Fruit fly (Drosophila melanogaster) whole organism, embryonic: ENCODE results near the gene Pvf2.

Experiments used
- Atf-2 ChIP-seq: fragments of 200-800 bp; sonication (Bioruptor generic); optimal IDR thresholded peaks from 2 replicates; lab custom pipeline; 2016; ENCODE audit warnings: missing biosample characterization, missing genetic modification characterization
- CG10543 ChIP-seq: fragments of 200-800 bp; sonication (Bioruptor generic); optimal IDR thresholded peaks from 3 replicates; lab custom pipeline; 2017; ENCODE audit warnings: missing biosample characterization, mild to moderate bottlenecking, missing genetic modification characterization, moderate library complexity
- CG12104 ChIP-seq: fragments of 200-800 bp; sonication (Bioruptor generic); optimal IDR thresholded peaks from 3 replicates; lab custom pipeline; 2016; ENCODE audit warnings: missing biosample characterization, missing genetic modification characterization
- CG13894 ChIP-seq: fragments of 200-800 bp; sonication (Bioruptor generic); optimal IDR thresholded peaks from 3 replicates; lab custom pipeline; 2018; ENCODE audit warnings: missing biosample characterization, mild to moderate bottlenecking, missing genetic modification characterization, moderate library complexity
- CG14441 ChIP-seq: fragments of 200-800 bp; sonication (Bioruptor generic); IDR thresholded peaks from 2 replicates; pipeline ENCODE4 v1.3.6; 2022; ENCODE audit warnings: missing biosample characterization, missing genetic modification characterization
- CG14965 ChIP-seq: fragments of 200-800 bp; sonication (Bioruptor generic); optimal IDR thresholded peaks from 2 replicates; lab custom pipeline; 2016; ENCODE audit warnings: missing biosample characterization, missing genetic modification characterization, borderline replicate concordance
- CG15601 ChIP-seq: fragments of 200-800 bp; sonication (Bioruptor generic); optimal IDR thresholded peaks from 3 replicates; lab custom pipeline; 2019; ENCODE audit warnings: missing biosample characterization, mild to moderate bottlenecking, missing genetic modification characterization, moderate library complexity
- CG17802 ChIP-seq: fragments of 200-800 bp; sonication (Bioruptor generic); optimal IDR thresholded peaks from 2 replicates; lab custom pipeline; 2018; ENCODE audit warnings: missing biosample characterization, mild to moderate bottlenecking, missing genetic modification characterization, moderate library complexity
- CG3065 ChIP-seq: fragments of 200-800 bp; sonication (Bioruptor generic); optimal IDR thresholded peaks from 2 replicates; lab custom pipeline; 2016; ENCODE audit warnings: missing biosample characterization, missing genetic modification characterization
- CG31388 ChIP-seq: fragments of 200-800 bp; sonication (Bioruptor generic); optimal IDR thresholded peaks from 2 replicates; lab custom pipeline; 2016; ENCODE audit warnings: missing biosample characterization, missing genetic modification characterization
- CG3407 ChIP-seq: fragments of 200-800 bp; sonication (Bioruptor generic); optimal IDR thresholded peaks from 2 replicates; lab custom pipeline; 2018; ENCODE audit warnings: missing biosample characterization, mild to moderate bottlenecking, missing genetic modification characterization
- CG4360 ChIP-seq: fragments of 200-800 bp; sonication (Bioruptor generic); IDR thresholded peaks from 2 replicates; pipeline ENCODE4 v1.3.6; 2022; ENCODE audit warnings: missing biosample characterization, missing genetic modification characterization
- CG6175 ChIP-seq: fragments of 200-800 bp; sonication (Bioruptor generic); IDR thresholded peaks from 3 replicates; pipeline ENCODE4 v1.3.6; 2022; ENCODE audit warnings: missing biosample characterization, missing genetic modification characterization
- CG6654 ChIP-seq: fragments of 200-800 bp; sonication (Bioruptor generic); optimal IDR thresholded peaks from 2 replicates; lab custom pipeline; 2017; ENCODE audit warnings: missing biosample characterization, mild to moderate bottlenecking, missing genetic modification characterization
- CG6765 ChIP-seq: fragments of 200-800 bp; sonication (Bioruptor generic); optimal IDR thresholded peaks from 3 replicates; lab custom pipeline; 2017; ENCODE audit warnings: missing biosample characterization, mild to moderate bottlenecking, missing genetic modification characterization
- CG6791 ChIP-seq: fragments of 200-800 bp; sonication (Bioruptor generic); IDR thresholded peaks from 3 replicates; pipeline ENCODE4 v1.3.6; 2022; ENCODE audit warnings: missing biosample characterization, missing genetic modification characterization; ENCODE audit not compliant: partially characterized antibody
- CG7357 ChIP-seq: fragments of 200-800 bp; sonication (Bioruptor generic); IDR thresholded peaks from 3 replicates; pipeline ENCODE4 v1.3.6; 2022; ENCODE audit warnings: missing biosample characterization, missing genetic modification characterization
- CG8281 ChIP-seq: fragments of 200-800 bp; sonication (Bioruptor generic); optimal IDR thresholded peaks from 2 replicates; lab custom pipeline; 2018; ENCODE audit warnings: missing biosample characterization, mild to moderate bottlenecking, missing genetic modification characterization, moderate library complexity
- CHES-1-like ChIP-seq: fragments of 200-800 bp; sonication (Bioruptor generic); optimal IDR thresholded peaks from 2 replicates; lab custom pipeline; 2016; ENCODE audit warnings: missing biosample characterization, missing genetic modification characterization
- CkIIα-i1 ChIP-seq: fragments of 200-800 bp; sonication (Bioruptor generic); IDR thresholded peaks from 2 replicates; pipeline ENCODE4 v1.3.6; 2022; ENCODE audit warnings: missing biosample characterization, missing genetic modification characterization
- CrebB ChIP-seq: fragments of 200-800 bp; sonication (Bioruptor generic); optimal IDR thresholded peaks from 3 replicates; lab custom pipeline; 2018; ENCODE audit warnings: missing biosample characterization, mild to moderate bottlenecking, missing genetic modification characterization
- Gug ChIP-seq: fragments of 200-800 bp; sonication (Bioruptor generic); IDR thresholded peaks from 4 replicates; pipeline ENCODE4 v1.3.6; 2022; ENCODE audit warnings: missing biosample characterization, missing genetic modification characterization
- HmgD ChIP-seq: fragments of 200-800 bp; sonication (Bioruptor generic); optimal IDR thresholded peaks from 3 replicates; lab custom pipeline; 2016; ENCODE audit warnings: missing biosample characterization, missing genetic modification characterization
- Hsf ChIP-seq: fragments of 200-800 bp; sonication (Bioruptor generic); optimal IDR thresholded peaks from 3 replicates; lab custom pipeline; 2016; ENCODE audit warnings: missing biosample characterization, missing genetic modification characterization
- Meics ChIP-seq: fragments of 200-800 bp; sonication (Bioruptor generic); optimal IDR thresholded peaks from 2 replicates; lab custom pipeline; 2017; ENCODE audit warnings: missing biosample characterization, mild to moderate bottlenecking, missing genetic modification characterization
- Nf-YA ChIP-seq: fragments of 200-800 bp; sonication (Bioruptor generic); IDR thresholded peaks from 2 replicates; pipeline ENCODE4 v1.3.6; 2022; ENCODE audit warnings: missing biosample characterization, missing genetic modification characterization
- NfI ChIP-seq: fragments of 200-800 bp; sonication (Bioruptor generic); optimal IDR thresholded peaks from 3 replicates; lab custom pipeline; 2018; ENCODE audit warnings: missing biosample characterization, mild to moderate bottlenecking, missing genetic modification characterization, moderate library complexity
- Oli ChIP-seq: fragments of 200-800 bp; sonication (Bioruptor generic); optimal IDR thresholded peaks from 2 replicates; lab custom pipeline; 2018; ENCODE audit warnings: missing biosample characterization, mild to moderate bottlenecking, missing genetic modification characterization, moderate library complexity
- PHDP ChIP-seq: fragments of 200-800 bp; sonication (Bioruptor generic); optimal IDR thresholded peaks from 3 replicates; lab custom pipeline; 2018; ENCODE audit warnings: missing biosample characterization, mild to moderate bottlenecking, missing genetic modification characterization, moderate library complexity
- Ravus ChIP-seq: fragments of 200-800 bp; sonication (Bioruptor generic); IDR thresholded peaks from 2 replicates; pipeline ENCODE4 v1.3.6; 2022; ENCODE audit warnings: missing biosample characterization, missing genetic modification characterization
- Sox100B ChIP-seq: fragments of 200-800 bp; sonication (Bioruptor generic); optimal IDR thresholded peaks from 3 replicates; lab custom pipeline; 2018; ENCODE audit warnings: missing biosample characterization, mild to moderate bottlenecking, missing genetic modification characterization
- al ChIP-seq: fragments of 200-800 bp; sonication (Bioruptor generic); IDR thresholded peaks from 2 replicates; pipeline ENCODE4 v1.3.6; 2022; ENCODE audit warnings: missing biosample characterization, missing genetic modification characterization
- ara ChIP-seq: fragments of 200-800 bp; sonication (Bioruptor generic); IDR thresholded peaks from 2 replicates; pipeline ENCODE4 v1.3.6; 2022; ENCODE audit warnings: missing biosample characterization, missing genetic modification characterization
- bowl ChIP-seq: fragments of 200-800 bp; sonication (Bioruptor generic); IDR thresholded peaks from 2 replicates; pipeline ENCODE4 v1.3.6; 2022; ENCODE audit warnings: missing biosample characterization, missing genetic modification characterization
- ci ChIP-seq: fragments of 200-800 bp; sonication (Bioruptor generic); IDR thresholded peaks from 3 replicates; pipeline ENCODE4 v1.3.6; 2022; ENCODE audit warnings: missing biosample characterization, missing genetic modification characterization
- crol ChIP-seq: fragments of 200-800 bp; sonication (Bioruptor generic); IDR thresholded peaks from 2 replicates; pipeline ENCODE4 v1.3.6; 2022; ENCODE audit warnings: missing biosample characterization, missing genetic modification characterization
- exex ChIP-seq: fragments of 200-800 bp; sonication (Bioruptor generic); optimal IDR thresholded peaks from 4 replicates; lab custom pipeline; 2018; ENCODE audit warnings: missing biosample characterization, mild to moderate bottlenecking, missing genetic modification characterization, moderate library complexity
- gcm ChIP-seq: fragments of 200-800 bp; sonication (Bioruptor generic); optimal IDR thresholded peaks from 2 replicates; lab custom pipeline; 2019; ENCODE audit warnings: missing biosample characterization, mild to moderate bottlenecking, missing genetic modification characterization, moderate library complexity
- inv ChIP-seq: fragments of 200-800 bp; sonication (Bioruptor generic); IDR thresholded peaks from 2 replicates; pipeline ENCODE4 v1.3.6; 2022; ENCODE audit warnings: missing biosample characterization, missing genetic modification characterization; ENCODE audit not compliant: partially characterized antibody
- knrl ChIP-seq: fragments of 200-800 bp; sonication (Bioruptor generic); IDR thresholded peaks from 3 replicates; pipeline ENCODE4 v1.3.6; 2022; ENCODE audit warnings: missing biosample characterization, missing genetic modification characterization; ENCODE audit not compliant: partially characterized antibody
- lilli ChIP-seq: fragments of 200-800 bp; sonication (Bioruptor generic); optimal IDR thresholded peaks from 3 replicates; lab custom pipeline; 2016; ENCODE audit warnings: missing biosample characterization, missing genetic modification characterization
- mld ChIP-seq: fragments of 200-800 bp; sonication (Bioruptor generic); IDR thresholded peaks from 3 replicates; pipeline ENCODE4 v1.3.6; 2022; ENCODE audit warnings: missing biosample characterization, missing genetic modification characterization; ENCODE audit not compliant: partially characterized antibody
- nerfin-1 ChIP-seq: fragments of 200-800 bp; sonication (Bioruptor generic); optimal IDR thresholded peaks from 3 replicates; lab custom pipeline; 2019; ENCODE audit warnings: missing biosample characterization, mild to moderate bottlenecking, missing genetic modification characterization, moderate library complexity
- pnt ChIP-seq: fragments of 200-800 bp; sonication (Bioruptor generic); optimal IDR thresholded peaks from 3 replicates; lab custom pipeline; 2016; ENCODE audit warnings: missing biosample characterization, missing genetic modification characterization
- pros ChIP-seq: fragments of 200-800 bp; sonication (Bioruptor generic); optimal IDR thresholded peaks from 3 replicates; lab custom pipeline; 2019; ENCODE audit warnings: missing biosample characterization, mild to moderate bottlenecking, missing genetic modification characterization, moderate library complexity
- schlank ChIP-seq: fragments of 200-800 bp; sonication (Bioruptor generic); optimal IDR thresholded peaks from 2 replicates; lab custom pipeline; 2018; ENCODE audit warnings: missing biosample characterization, mild to moderate bottlenecking, missing genetic modification characterization
- so ChIP-seq: fragments of 200-800 bp; sonication (Bioruptor generic); IDR thresholded peaks from 3 replicates; pipeline ENCODE4 v1.3.6; 2022; ENCODE audit warnings: missing biosample characterization, missing genetic modification characterization
- tgo ChIP-seq: fragments of 200-800 bp; sonication (Bioruptor generic); IDR thresholded peaks from 3 replicates; pipeline ENCODE4 v1.3.6; 2022; ENCODE audit warnings: missing biosample characterization, missing genetic modification characterization
- tna ChIP-seq: fragments of 200-800 bp; sonication (Bioruptor generic); IDR thresholded peaks from 2 replicates; pipeline ENCODE4 v1.3.6; 2022; ENCODE audit warnings: missing biosample characterization, missing genetic modification characterization; ENCODE audit not compliant: partially characterized antibody
- unpg ChIP-seq: fragments of 200-800 bp; sonication (Bioruptor generic); optimal IDR thresholded peaks from 3 replicates; lab custom pipeline; 2018; ENCODE audit warnings: missing biosample characterization, mild to moderate bottlenecking, missing genetic modification characterization, moderate library complexity

Pvf2 gene

dm6 chr2L:7123695-7124094 lies 39.3 kb upstream of the Pvf2 start (continued):
- TF ChIP-seq lilli (GFP tag; lab: Kevin White, UChicago) (peak; percentile 72), PHDP (peak; percentile 73), schlank (tag; lab: Kevin White, UChicago) (no peak), Ravus (GFP tag; lab: Robert Waterston, UW) (no peak; the same call in 1 of the 2 replicates), CG6175 (GFP tag; lab: Robert Waterston, UW) (no peak), tgo (peak; percentile 74), Sox100B (peak; percentile 67), CG31388 (GFP tag; lab: Kevin White, UChicago) (peak; percentile 15), CG12104 (GFP tag; lab: Kevin White, UChicago) (peak; percentile 62), CG4360 (peak; percentile 63), inv (GFP tag; lab: Robert Waterston, UW) (no peak), CG6765 (no peak), CHES-1-like (GFP tag; lab: Kevin White, UChicago) (peak; percentile 60), Hsf (peak; percentile 82), CG3065 (GFP tag; lab: Kevin White, UChicago) (peak; percentile 36), so (GFP tag; lab: Robert Waterston, UW) (peak; percentile 75; the same call in 1 of the 3 replicates), NfI (GFP tag; lab: Kevin White, UChicago) (peak; percentile 47), gcm (peak; percentile 84), CG6791 (GFP tag; lab: Robert Waterston, UW) (no peak), Atf-2 (GFP tag; lab: Kevin White, UChicago) (peak; percentile 77), CrebB (tag; lab: Kevin White, UChicago) (no peak), Oli (tag; lab: Kevin White, UChicago) (peak; percentile 83), CG15601 (peak; percentile 75), CG7357 (GFP tag; lab: Robert Waterston, UW) (peak; percentile 57; the same call in 1 of the 3 replicates), ara (GFP tag; lab: Robert Waterston, UW) (peak; percentile 86), pros (no peak), bowl (GFP tag; lab: Robert Waterston, UW) (no peak), tna (GFP tag; lab: Robert Waterston, UW) (no peak), CG14441 (GFP tag; lab: Robert Waterston, UW) (peak; percentile 62), HmgD (GFP tag; lab: Kevin White, UChicago) (peak; percentile 18), CG13894 (tag; lab: Kevin White, UChicago) (no peak), exex (tag; lab: Kevin White, UChicago) (no peak), CG3407 (GFP tag; lab: Kevin White, UChicago) (peak; percentile 70), pnt (peak; percentile 88), Gug (GFP tag; lab: Robert Waterston, UW) (peak; percentile 71; the same call in 3 of the 4 replicates), mld (GFP tag; lab: Robert Waterston, UW) (no peak), nerfin-1 (tag; lab: Kevin White, UChicago) (peak; percentile 74), CG6654 (GFP tag; lab: Kevin White, UChicago) (peak; percentile 62), crol (GFP tag; lab: Robert Waterston, UW) (peak; percentile 72; the same call in 1 of the 2 replicates), Meics (GFP tag; lab: Kevin White, UChicago) (peak; percentile 40), Nf-YA (peak; percentile 72), unpg (GFP tag; lab: Kevin White, UChicago) (peak; percentile 81), CG14965 (peak; percentile 58), knrl (GFP tag; lab: Robert Waterston, UW) (no peak), CkIIα-i1 (no peak), CG17802 (tag; lab: Kevin White, UChicago) (peak; percentile 81), al (GFP tag; lab: Robert Waterston, UW) (no peak), CG8281 (tag; lab: Kevin White, UChicago) (peak; percentile 43), ci (GFP tag; lab: Robert Waterston, UW) (peak; percentile 89), CG10543 (GFP tag; lab: Kevin White, UChicago) (no peak)
